Fruit fly (Drosophila melanogaster) S2 (cell line): ENCODE data around the gene Pmm2.

Experiments
- CG8478 ChIP-seq: fragments of >200 bp; optimal IDR thresholded peaks from 2 replicates; lab custom pipeline; 2018
- CTCF ChIP-seq, 2 experiments: fragments of >200 bp; optimal IDR thresholded peaks; 2 replicates each; lab custom pipeline; 2018

DNA sequence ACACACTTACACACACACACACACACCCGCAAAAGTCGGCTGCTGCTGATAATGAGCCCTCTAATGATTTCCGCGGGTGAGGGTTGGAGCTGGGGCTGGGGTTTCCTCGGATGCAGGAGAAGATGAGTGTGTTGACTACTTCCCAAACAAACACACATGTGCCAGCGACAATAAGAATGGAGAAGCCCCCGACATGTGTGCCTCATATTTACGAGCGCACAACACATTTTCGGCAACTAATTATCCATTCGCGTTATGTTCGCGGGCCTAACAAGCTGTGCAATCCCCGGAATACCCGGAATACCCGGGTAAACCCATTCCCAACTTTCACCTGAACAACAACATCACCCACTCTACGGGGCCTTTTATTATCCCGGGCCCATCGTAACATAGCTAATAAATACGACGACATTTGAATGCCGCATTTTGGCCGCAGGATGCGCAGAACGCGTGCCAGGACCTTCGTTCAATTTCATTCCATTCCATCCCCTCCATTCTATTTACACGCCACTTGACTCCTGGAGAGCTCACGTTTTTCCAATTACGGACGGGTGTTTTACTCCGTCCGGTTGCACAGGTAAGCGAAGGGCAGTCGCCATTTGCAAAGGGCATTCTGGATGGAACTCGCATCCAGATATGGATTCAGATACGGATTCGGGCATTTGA is 31.8 kb downstream of the Pmm2 start:
- TF ChIP-seq CG8478 (lab: Kevin White, UChicago) (no peak), CTCF (optimal IDR thresholded peaks at IDR 0.05; lab: Kevin White, UChicago) (no peak)
